Fruit fly (Drosophila melanogaster): ENCODE results near the gene CG7857.

Gene CG7857

DNA sequence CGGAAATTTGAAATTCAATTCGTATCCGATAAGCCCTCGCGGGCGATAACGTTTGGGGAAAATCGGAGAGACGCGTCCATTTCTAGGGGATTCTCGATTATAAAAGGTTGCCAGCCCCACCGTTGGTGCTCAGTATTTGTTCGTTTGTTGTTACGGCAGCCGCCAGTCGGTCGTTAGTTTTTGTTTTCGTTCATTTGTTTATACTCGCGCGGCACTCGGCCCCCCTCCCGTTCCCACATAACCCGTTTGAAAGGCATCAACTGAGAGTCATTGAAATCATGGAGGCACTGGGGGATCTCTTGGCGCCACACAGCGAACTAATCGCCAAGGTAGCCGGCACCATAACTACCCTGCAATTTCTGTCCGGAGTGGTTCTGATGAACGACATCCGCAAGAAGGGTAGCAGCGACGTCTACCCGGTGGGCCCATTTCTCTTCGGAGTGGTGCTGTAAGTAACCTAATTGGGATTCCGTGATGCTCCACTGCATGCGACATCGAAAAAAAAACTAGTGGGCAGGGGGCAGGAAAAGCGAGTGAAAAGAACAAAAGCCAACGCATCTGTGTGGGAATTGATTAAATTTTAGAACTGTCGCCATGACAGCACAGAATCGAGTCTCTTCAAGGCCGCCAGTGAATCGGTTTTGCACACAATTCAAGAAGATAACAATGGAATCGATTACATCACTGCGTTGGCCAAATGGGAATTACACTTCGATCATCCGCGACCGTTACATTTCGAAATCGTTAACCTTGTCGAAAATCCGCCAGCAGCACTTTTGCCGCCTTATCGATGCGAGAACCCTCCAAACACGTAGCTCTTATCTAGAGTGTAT is 3.7 kb downstream of the CG7857 start, which contains the start of gene CG7272 (continued):
- TF ChIP-seq Sry-δ (GFP tag; optimal IDR thresholded peaks at IDR 0.05), result peak; percentile 53
- peak; percentile 6 for TF ChIP-seq Antp (GFP tag; optimal IDR thresholded peaks at IDR 0.05)
- peak; percentile 26 for TF ChIP-seq CG7987 (GFP tag; optimal IDR thresholded peaks at IDR 0.05)
- TF ChIP-seq CG34422 (GFP tag; IDR thresholded peaks at IDR 0.05), result peak; percentile 62; the same call in 1 of the 3 replicates
- peak; percentile 22 for TF ChIP-seq CG18011 (GFP tag; optimal IDR thresholded peaks at IDR 0.05)
- peak; percentile 42; the same call in 2 of the 3 replicates for TF ChIP-seq CG34224 (GFP tag; IDR thresholded peaks at IDR 0.05; ENCODE audit: partially characterized antibody)
- no peak for TF ChIP-seq CG11085 (GFP tag; IDR thresholded peaks at IDR 0.05)
- peak; percentile 23; the same call in 1 of the 4 replicates for TF ChIP-seq Dll (GFP tag; IDR thresholded peaks at IDR 0.05; ENCODE audit: partially characterized antibody)
- TF ChIP-seq Xrp1 (GFP tag; IDR thresholded peaks at IDR 0.05), result peak; percentile 32; the same call in 1 of the 2 replicates
- TF ChIP-seq corto (GFP tag; optimal IDR thresholded peaks at IDR 0.05), result no peak
- peak; percentile 23; the same call in 1 of the 2 replicates for TF ChIP-seq seq (GFP tag; IDR thresholded peaks at IDR 0.05)
- peak; percentile 10 for TF ChIP-seq gem (tag; optimal IDR thresholded peaks at IDR 0.05)
- no peak; the same call in 1 of the 2 replicates for TF ChIP-seq CG14014 (GFP tag; IDR thresholded peaks at IDR 0.05)
- TF ChIP-seq bab2 (GFP tag; optimal IDR thresholded peaks at IDR 0.05), result peak; percentile 8
- TF ChIP-seq CG8478 (optimal IDR thresholded peaks at IDR 0.05), result no peak
- TF ChIP-seq Vsx1 (GFP tag; optimal IDR thresholded peaks at IDR 0.05), result no peak
- peak; percentile 88 for TF ChIP-seq Med (GFP tag)
- no peak for TF ChIP-seq dpn (GFP tag; optimal IDR thresholded peaks at IDR 0.05)
- TF ChIP-seq sna (GFP tag; IDR thresholded peaks at IDR 0.05; ENCODE audit: partially characterized antibody), result 0 out of 2 replicates have a peak, but pooled peaks have one; percentile 36
- TF ChIP-seq bcd (GFP tag; optimal IDR thresholded peaks at IDR 0.05), result no peak
- peak; percentile 27 for TF ChIP-seq bigmax (GFP tag; optimal IDR thresholded peaks at IDR 0.05)
- no peak for TF ChIP-seq sens-2 (GFP tag; IDR thresholded peaks at IDR 0.05)
- TF ChIP-seq Dfd (GFP tag; optimal IDR thresholded peaks at IDR 0.05), result no peak
- TF ChIP-seq zen2 (GFP tag; IDR thresholded peaks at IDR 0.05; ENCODE audit: partially characterized antibody), result no peak; the same call in 2 of the 3 replicates
- TF ChIP-seq CG13775 (GFP tag; optimal IDR thresholded peaks at IDR 0.05), result peak; percentile 0
- TF ChIP-seq klu (GFP tag; IDR thresholded peaks at IDR 0.05), result no peak
- TF ChIP-seq rib (GFP tag; IDR thresholded peaks at IDR 0.05), result no peak
- TF ChIP-seq ato (GFP tag; IDR thresholded peaks at IDR 0.05; ENCODE audit: partially characterized antibody), result peak; percentile 51; the same call in 1 of the 2 replicates
- TF ChIP-seq Trl (optimal IDR thresholded peaks at IDR 0.05), result no peak
- peak; percentile 30 for TF ChIP-seq Trl (GFP tag; optimal IDR thresholded peaks at IDR 0.05)
- TF ChIP-seq Bdp1 (GFP tag; optimal IDR thresholded peaks at IDR 0.05), result no peak
- no peak for TF ChIP-seq emc (GFP tag; optimal IDR thresholded peaks at IDR 0.05)
- TF ChIP-seq mam (GFP tag; optimal IDR thresholded peaks at IDR 0.05), result peak; percentile 29
- TF ChIP-seq pzg (GFP tag; optimal IDR thresholded peaks at IDR 0.05), result peak; percentile 83
- no peak for TF ChIP-seq ash1 (GFP tag; optimal IDR thresholded peaks at IDR 0.05)
- no peak for TF ChIP-seq Nf-YA (GFP tag; IDR thresholded peaks at IDR 0.05)
- TF ChIP-seq Lhr (GFP tag; optimal IDR thresholded peaks at IDR 0.05), result peak; percentile 5
- no peak for TF ChIP-seq z (GFP tag; IDR thresholded peaks at IDR 0.05)
- TF ChIP-seq ci (GFP tag; IDR thresholded peaks at IDR 0.05), result peak; percentile 30; the same call in 1 of the 3 replicates
- no peak for TF ChIP-seq dan (GFP tag; IDR thresholded peaks at IDR 0.05)
- no peak for TF ChIP-seq CG5245 (GFP tag; optimal IDR thresholded peaks at IDR 0.05)
- no peak for TF ChIP-seq Oaz (GFP tag; IDR thresholded peaks at IDR 0.05)
- TF ChIP-seq lmd (GFP tag; IDR thresholded peaks at IDR 0.05), result peak; percentile 28; the same call in 1 of the 2 replicates
- TF ChIP-seq CG6175 (GFP tag; IDR thresholded peaks at IDR 0.05), result 0 out of 3 replicates have a peak, but pooled peaks have one; percentile 22
- peak; percentile 17 for TF ChIP-seq stwl (tag; optimal IDR thresholded peaks at IDR 0.05)
- TF ChIP-seq Bgb (GFP tag; IDR thresholded peaks at IDR 0.05; ENCODE audit: partially characterized antibody), result peak; percentile 68; the same call in 1 of the 2 replicates
- TF ChIP-seq Sox102F (GFP tag; optimal IDR thresholded peaks at IDR 0.05), result no peak
- TF ChIP-seq lab (GFP tag; optimal IDR thresholded peaks at IDR 0.05), result peak; percentile 44
- peak; percentile 72 for TF ChIP-seq Deaf1 (tag; optimal IDR thresholded peaks at IDR 0.05)
